Worm (Caenorhabditis elegans) whole organism, L4/young adult: Measurements from ENCODE around the gene cest-2.1.

Experiments
- W03F9.2 ChIP-seq: fragments of 150-350 bp; optimal IDR thresholded peaks from 2 replicates; lab custom pipeline; 2014; ENCODE audit warnings: missing biosample characterization, missing genetic modification characterization
- dao-5 ChIP-seq: sonication (generic microtip); optimal IDR thresholded peaks from 2 replicates; lab custom pipeline; 2016; ENCODE audit warnings: missing genotype, missing genetic modification characterization, moderate library complexity, missing compliant biosample characterization
- him-1 ChIP-seq: sonication (generic microtip); optimal IDR thresholded peaks from 2 replicates; lab custom pipeline; 2016; ENCODE audit warnings: missing genotype, missing genetic modification reagents, missing genetic modification characterization, missing compliant biosample characterization

ce11 chrV:14182860-14183259, 11.6 kb upstream of the cest-2.1 start, which contains the start of gene cest-2.3:
- TF ChIP-seq him-1 (tag; lab: Kevin White, UChicago) = no peak
- no peak for TF ChIP-seq W03F9.2 (tag; lab: Kevin White, UChicago)
- TF ChIP-seq dao-5 (tag; lab: Kevin White, UChicago) = no peak
